Fruit fly (Drosophila melanogaster) whole organism, adult: ENCODE data around the gene wat.

Source experiments
- CG11617 ChIP-seq: fragments of 200-800 bp; sonication (Bioruptor generic); optimal IDR thresholded peaks from 2 replicates; lab custom pipeline; 2017; ENCODE audit warnings: mild to moderate bottlenecking, missing biosample characterization, missing genetic modification reagents, missing genetic modification characterization
- CG12768 ChIP-seq: fragments of 200-800 bp; sonication (Bioruptor generic); optimal IDR thresholded peaks from 2 replicates; lab custom pipeline; 2017; ENCODE audit warnings: missing biosample characterization, missing genetic modification characterization, mild to moderate bottlenecking, moderate library complexity, missing genetic modification reagents
- CG14711 ChIP-seq: fragments of 200-800 bp; sonication (Bioruptor generic); optimal IDR thresholded peaks from 2 replicates; lab custom pipeline; 2018; ENCODE audit warnings: missing biosample characterization, mild to moderate bottlenecking, missing genetic modification characterization, moderate library complexity
- CG1620 ChIP-seq: fragments of 200-800 bp; sonication (Bioruptor generic); optimal IDR thresholded peaks from 2 replicates; lab custom pipeline; 2016; ENCODE audit warnings: missing biosample characterization, missing genetic modification characterization
- CG33017 ChIP-seq: fragments of 200-800 bp; sonication (Bioruptor generic); optimal IDR thresholded peaks from 2 replicates; lab custom pipeline; 2018; ENCODE audit warnings: missing biosample characterization, mild to moderate bottlenecking, missing genetic modification characterization, moderate library complexity
- CG5204 ChIP-seq: fragments of 200-800 bp; sonication (Bioruptor generic); optimal IDR thresholded peaks from 2 replicates; lab custom pipeline; 2016; ENCODE audit warnings: missing biosample characterization, missing genetic modification characterization
- CG7045 ChIP-seq: fragments of 200-800 bp; sonication (Bioruptor generic); optimal IDR thresholded peaks from 2 replicates; lab custom pipeline; 2017; ENCODE audit warnings: missing biosample characterization, mild to moderate bottlenecking, missing genetic modification characterization
- CG7101 ChIP-seq: fragments of 200-800 bp; sonication (Bioruptor generic); optimal IDR thresholded peaks from 2 replicates; lab custom pipeline; 2018; ENCODE audit warnings: missing biosample characterization, mild to moderate bottlenecking, missing genetic modification characterization, moderate library complexity
- Clk ChIP-seq: fragments of 200-800 bp; sonication (Bioruptor generic); optimal IDR thresholded peaks from 2 replicates; lab custom pipeline; 2017; ENCODE audit warnings: missing biosample characterization, missing genetic modification characterization
- Crg-1 ChIP-seq: fragments of 200-800 bp; sonication (Bioruptor generic); optimal IDR thresholded peaks from 2 replicates; lab custom pipeline; 2016; ENCODE audit warnings: missing biosample characterization, missing genetic modification characterization
- Hr96 ChIP-seq: fragments of 200-800 bp; sonication (Bioruptor generic); optimal IDR thresholded peaks from 2 replicates; lab custom pipeline; 2016; ENCODE audit warnings: missing biosample characterization, missing genetic modification characterization
- Mnt ChIP-seq: fragments of 200-800 bp; sonication (Bioruptor generic); optimal IDR thresholded peaks from 2 replicates; lab custom pipeline; 2016; ENCODE audit warnings: missing biosample characterization, mild to moderate bottlenecking, missing genetic modification characterization
- bab1 ChIP-seq: fragments of 200-800 bp; sonication (Bioruptor generic); optimal IDR thresholded peaks from 3 replicates; lab custom pipeline; 2019; ENCODE audit warnings: missing biosample characterization, mild to moderate bottlenecking, missing genetic modification characterization, moderate library complexity
- cic ChIP-seq: fragments of 200-800 bp; sonication (Bioruptor generic); optimal IDR thresholded peaks from 2 replicates; lab custom pipeline; 2017; ENCODE audit warnings: missing biosample characterization, mild to moderate bottlenecking, missing genetic modification characterization, moderate library complexity
- cnc ChIP-seq, 2 experiments: fragments of >200 bp; optimal IDR thresholded peaks; 2 replicates each; lab custom pipeline; 2017
- kay ChIP-seq: fragments of 200-800 bp; sonication (Bioruptor generic); peaks from one replicate; lab custom pipeline; 2016; ENCODE audit warnings: missing biosample characterization, missing genetic modification characterization, borderline replicate concordance
- ovo ChIP-seq: fragments of 200-800 bp; sonication (Bioruptor generic); optimal IDR thresholded peaks from 2 replicates; lab custom pipeline; 2016; ENCODE audit warnings: missing biosample characterization, missing genetic modification characterization
- pad ChIP-seq: fragments of 200-800 bp; sonication (Bioruptor generic); optimal IDR thresholded peaks from 3 replicates; lab custom pipeline; 2017; ENCODE audit warnings: missing biosample characterization, missing genetic modification characterization, mild to moderate bottlenecking, moderate library complexity, missing genetic modification reagents
- tj ChIP-seq: fragments of 200-800 bp; sonication (Bioruptor generic); optimal IDR thresholded peaks from 3 replicates; lab custom pipeline; 2017; ENCODE audit warnings: missing biosample characterization, mild to moderate bottlenecking, missing genetic modification characterization, moderate library complexity
- toe ChIP-seq: fragments of 200-800 bp; sonication (Bioruptor generic); optimal IDR thresholded peaks from 2 replicates; lab custom pipeline; 2016; ENCODE audit warnings: missing biosample characterization, missing genetic modification characterization

The wat gene

dm6 chr3R:29033909-29034629 is 13.9 kb upstream of the wat start, which contains the start of the genes beta4GalNAcTB and Cpsf100:
TSS of gene beta4GalNAcTB (minus strand) at chr3R:29034008.
TSS of gene Cpsf100 (plus strand) at chr3R:29034573.
- peak; percentile 63 for TF ChIP-seq CG7045 (GFP tag; lab: Kevin White, UChicago)
- peak; percentile 77 for TF ChIP-seq toe (GFP tag; lab: Kevin White, UChicago)
- TF ChIP-seq CG14711 (tag; lab: Kevin White, UChicago): peak; percentile 63
- peak; percentile 66 for TF ChIP-seq Crg-1 (GFP tag; lab: Kevin White, UChicago)
- no peak for TF ChIP-seq kay
- peak; percentile 47 for TF ChIP-seq Mnt (GFP tag; lab: Kevin White, UChicago)
- TF ChIP-seq CG7101 (tag; lab: Kevin White, UChicago): peak; percentile 71
- TF ChIP-seq Hr96 (GFP tag; lab: Kevin White, UChicago): peak; percentile 62
- TF ChIP-seq bab1: peak; percentile 56
- peak; percentile 80 for TF ChIP-seq CG5204 (GFP tag; lab: Kevin White, UChicago)
- TF ChIP-seq cic (GFP tag; lab: Kevin White, UChicago): peak; percentile 5
- peak; percentile 76 for TF ChIP-seq CG1620 (GFP tag; lab: Kevin White, UChicago)
- TF ChIP-seq tj (GFP tag; lab: Kevin White, UChicago): peak; percentile 59
- no peak for TF ChIP-seq cnc (optimal IDR thresholded peaks at IDR 0.05; lab: Kevin White, UChicago)
- peak; percentile 87 for TF ChIP-seq CG11617 (GFP tag; lab: Kevin White, UChicago)
- peak; percentile 69 for TF ChIP-seq pad (GFP tag; lab: Kevin White, UChicago)
- peak; percentile 62 for TF ChIP-seq ovo (GFP tag; lab: Kevin White, UChicago)
- peak; percentile 83 for TF ChIP-seq CG12768 (GFP tag; lab: Kevin White, UChicago)
- no peak for TF ChIP-seq CG33017
- peak; percentile 60 for TF ChIP-seq Clk (GFP tag; lab: Kevin White, UChicago)

dm6 chr3R:29032542-29032941 is 12.3 kb upstream of the wat start, which contains the start of gene Ssl2:
TSS of gene Ssl2 (minus strand) at chr3R:29032642.
- TF ChIP-seq CG1620 (GFP tag; lab: Kevin White, UChicago) (no peak), cic (GFP tag; lab: Kevin White, UChicago) (no peak), CG12768 (GFP tag; lab: Kevin White, UChicago) (no peak), pad (GFP tag; lab: Kevin White, UChicago) (no peak), CG14711 (tag; lab: Kevin White, UChicago) (no peak), CG7101 (tag; lab: Kevin White, UChicago) (no peak), kay (no peak), toe (GFP tag; lab: Kevin White, UChicago) (no peak), CG33017 (no peak), cnc (optimal IDR thresholded peaks at IDR 0.05; lab: Kevin White, UChicago) (no peak), Hr96 (GFP tag; lab: Kevin White, UChicago) (no peak), CG7045 (GFP tag; lab: Kevin White, UChicago) (no peak)

- TF ChIP-seq CG7101 (tag; lab: Kevin White, UChicago) (no peak), bab1 (peak; percentile 57), cic (GFP tag; lab: Kevin White, UChicago) (no peak), CG1620 (GFP tag; lab: Kevin White, UChicago) (no peak), CG7045 (GFP tag; lab: Kevin White, UChicago) (no peak)
Measured at dm6 chr3R:29027122-29027521, 6.9 kb upstream of the wat start, which contains the start of the genes eIF4E6 and CG1951. TSS of gene eIF4E6 (minus strand) at chr3R:29027174. TSS of gene CG1951 (plus strand) at chr3R:29027236.

- TF ChIP-seq cic (GFP tag; lab: Kevin White, UChicago): no peak
- TF ChIP-seq pad (GFP tag; lab: Kevin White, UChicago): no peak
- no peak for TF ChIP-seq bab1
- no peak for TF ChIP-seq toe (GFP tag; lab: Kevin White, UChicago)
- TF ChIP-seq kay: no peak
- no peak for TF ChIP-seq tj (GFP tag; lab: Kevin White, UChicago)
- TF ChIP-seq cnc (optimal IDR thresholded peaks at IDR 0.05; lab: Kevin White, UChicago): no peak
- TF ChIP-seq Hr96 (GFP tag; lab: Kevin White, UChicago): no peak
- TF ChIP-seq Clk (GFP tag; lab: Kevin White, UChicago): no peak
- no peak for TF ChIP-seq CG7045 (GFP tag; lab: Kevin White, UChicago)
- TF ChIP-seq CG33017: no peak
Measured at dm6 chr3R:29024671-29025070, 4.5 kb upstream of the wat start, which contains the start of gene CG14518. TSS of gene CG14518 (plus strand) at chr3R:29024971.

- TF ChIP-seq bab1 (no peak), Crg-1 (GFP tag; lab: Kevin White, UChicago) (no peak), CG1620 (GFP tag; lab: Kevin White, UChicago) (no peak), pad (GFP tag; lab: Kevin White, UChicago) (no peak), ovo (GFP tag; lab: Kevin White, UChicago) (no peak), CG33017 (no peak)
Measured at dm6 chr3R:29011144-29011543, 9.1 kb downstream of the wat start.

- TF ChIP-seq CG12768 (GFP tag; lab: Kevin White, UChicago) (no peak), CG7045 (GFP tag; lab: Kevin White, UChicago) (no peak), bab1 (no peak), CG5204 (GFP tag; lab: Kevin White, UChicago) (no peak), pad (GFP tag; lab: Kevin White, UChicago) (no peak)
Measured at dm6 chr3R:29005622-29006018, 14.6 kb downstream of the wat start.
